Worm (Caenorhabditis elegans) whole organism, young adult: ENCODE results near the gene gtf-2F2.
A peak's percentile ranks its signal among the peaks of the same experiment; 100 is the strongest.

Experiments used
- B0035.1 ChIP-seq: sonication (generic microtip); optimal IDR thresholded peaks from 2 replicates; lab custom pipeline; 2016; ENCODE audit warnings: missing genetic modification characterization, mild to moderate bottlenecking, missing compliant biosample characterization, missing genotype, missing genetic modification reagents
- D2030.7 ChIP-seq: fragments of 200-800 bp; sonication (Bioruptor generic); IDR thresholded peaks from 2 replicates; pipeline ENCODE4 v1.3.6; 2022; ENCODE audit warnings: missing genetic modification reagents, missing genetic modification characterization, missing compliant biosample characterization
- F10E7.11 ChIP-seq: sonication (generic microtip); optimal IDR thresholded peaks from 2 replicates; lab custom pipeline; 2017; ENCODE audit warnings: mild to moderate bottlenecking, missing genetic modification characterization, moderate library complexity, missing compliant biosample characterization
- F22D6.2 ChIP-seq: sonication (generic microtip); optimal IDR thresholded peaks from 2 replicates; lab custom pipeline; 2016; ENCODE audit warnings: mild to moderate bottlenecking, missing genetic modification characterization, missing compliant biosample characterization
- F33H1.4 ChIP-seq: fragments of 200-800 bp; sonication (Bioruptor generic); IDR thresholded peaks from 2 replicates; pipeline ENCODE4 v1.3.6; 2022; ENCODE audit warnings: missing genetic modification reagents, missing genetic modification characterization, missing compliant biosample characterization
- F49E8.2 ChIP-seq: sonication (generic microtip); optimal IDR thresholded peaks from 3 replicates; lab custom pipeline; 2017; ENCODE audit warnings: missing genetic modification characterization, mild to moderate bottlenecking, missing compliant biosample characterization, antibody characterized with exemption, moderate library complexity; ENCODE audit not compliant: insufficient read depth
- F57C9.4 ChIP-seq: sonication (generic microtip); optimal IDR thresholded peaks from 2 replicates; lab custom pipeline; 2017; ENCODE audit warnings: mild to moderate bottlenecking, missing genetic modification characterization, missing compliant biosample characterization
- K11D2.4 ChIP-seq: fragments of 200-800 bp; sonication (Bioruptor generic); IDR thresholded peaks from 2 replicates; pipeline ENCODE4 v1.3.6; 2022; ENCODE audit warnings: missing genetic modification reagents, missing genetic modification characterization, missing compliant biosample characterization
- K12H6.12 ChIP-seq: fragments of 200-800 bp; sonication (Bioruptor generic); optimal IDR thresholded peaks from 2 replicates; lab custom pipeline; 2018; ENCODE audit warnings: mild to moderate bottlenecking, missing genetic modification characterization, missing compliant biosample characterization
- T07F8.4 ChIP-seq: sonication (generic microtip); optimal IDR thresholded peaks from 2 replicates; lab custom pipeline; 2016; ENCODE audit warnings: mild to moderate bottlenecking, missing genetic modification characterization, moderate library complexity, missing compliant biosample characterization
- Y53F4B.3 ChIP-seq: fragments of 200-800 bp; sonication (Bioruptor generic); IDR thresholded peaks from 2 replicates; pipeline ENCODE4 v1.3.6; 2022; ENCODE audit warnings: missing genetic modification reagents, missing genetic modification characterization, missing compliant biosample characterization
- Y56A3A.18 ChIP-seq: fragments of 200-800 bp; sonication (Bioruptor generic); IDR thresholded peaks from 2 replicates; pipeline ENCODE4 v1.3.6; 2022; ENCODE audit warnings: missing genetic modification reagents, missing genetic modification characterization, missing compliant biosample characterization
- Y79H2A.3 ChIP-seq: fragments of 200-800 bp; sonication (Bioruptor generic); conservative IDR thresholded peaks from 2 replicates; pipeline ENCODE4 v1.3.6; 2022; ENCODE audit warnings: missing genetic modification reagents, missing genetic modification characterization, missing compliant biosample characterization
- aptf-3 ChIP-seq: fragments of 200-800 bp; sonication (Bioruptor generic); IDR thresholded peaks from 2 replicates; pipeline ENCODE4 v1.3.6; 2022; ENCODE audit warnings: missing genetic modification characterization, missing compliant biosample characterization
- athp-1 ChIP-seq: sonication (generic microtip); optimal IDR thresholded peaks from 2 replicates; lab custom pipeline; 2017; ENCODE audit warnings: mild to moderate bottlenecking, missing genetic modification characterization, missing compliant biosample characterization
- bed-1 ChIP-seq: fragments of 200-800 bp; sonication (Bioruptor generic); IDR thresholded peaks from 2 replicates; pipeline ENCODE4 v1.3.6; 2022; ENCODE audit warnings: missing genetic modification reagents, missing genetic modification characterization, missing compliant biosample characterization
- bed-2 ChIP-seq: fragments of 200-800 bp; sonication (Bioruptor generic); IDR thresholded peaks from 2 replicates; pipeline ENCODE4 v1.3.6; 2022; ENCODE audit warnings: missing genetic modification reagents, missing genetic modification characterization, missing compliant biosample characterization
- ceh-40 ChIP-seq: fragments of 200-800 bp; sonication (Bioruptor generic); IDR thresholded peaks from 2 replicates; pipeline ENCODE4 v1.3.6; 2022; ENCODE audit warnings: missing genetic modification characterization, missing compliant biosample characterization
- dpff-1 ChIP-seq: sonication (generic microtip); optimal IDR thresholded peaks from 2 replicates; lab custom pipeline; 2017; ENCODE audit warnings: mild to moderate bottlenecking, missing genetic modification characterization, missing compliant biosample characterization
- dpl-1 ChIP-seq: fragments of 150-350 bp; optimal IDR thresholded peaks from 2 replicates; lab custom pipeline; 2014; ENCODE audit warnings: missing biosample characterization, missing genetic modification reagents, missing genetic modification characterization
- egl-18 ChIP-seq: fragments of 200-800 bp; sonication (Bioruptor generic); IDR thresholded peaks from 2 replicates; pipeline ENCODE4 v1.3.6; 2022; ENCODE audit warnings: missing genetic modification reagents, missing genetic modification characterization, missing compliant biosample characterization
- egl-44 ChIP-seq: fragments of 200-800 bp; sonication (Bioruptor generic); IDR thresholded peaks from 2 replicates; pipeline ENCODE4 v1.3.6; 2022; ENCODE audit warnings: missing genetic modification reagents, missing genetic modification characterization, missing compliant biosample characterization
- ekl-4 ChIP-seq: fragments of 200-800 bp; sonication (Bioruptor generic); IDR thresholded peaks from 2 replicates; pipeline ENCODE4 v1.3.6; 2022; ENCODE audit warnings: missing genetic modification reagents, missing genetic modification characterization, missing compliant biosample characterization
- fkh-3 ChIP-seq: sonication (generic microtip); optimal IDR thresholded peaks from 2 replicates; lab custom pipeline; 2016; ENCODE audit warnings: mild to moderate bottlenecking, missing genetic modification characterization, missing compliant biosample characterization
- him-1 ChIP-seq: sonication (generic microtip); optimal IDR thresholded peaks from 2 replicates; lab custom pipeline; 2016; ENCODE audit warnings: missing genotype, missing genetic modification reagents, missing genetic modification characterization, missing compliant biosample characterization
- hlh-12 ChIP-seq: sonication (generic microtip); optimal IDR thresholded peaks from 2 replicates; lab custom pipeline; 2016; ENCODE audit warnings: missing genetic modification characterization, missing compliant biosample characterization
- hsf-1 ChIP-seq: fragments of 200-800 bp; sonication (Bioruptor generic); IDR thresholded peaks from 2 replicates; pipeline ENCODE4 v1.3.6; 2022; ENCODE audit warnings: missing genetic modification reagents, missing genetic modification characterization, missing compliant biosample characterization
- lag-1 ChIP-seq: fragments of 200-800 bp; sonication (Bioruptor generic); IDR thresholded peaks from 2 replicates; pipeline ENCODE4 v1.3.6; 2022; ENCODE audit warnings: missing genetic modification reagents, missing genetic modification characterization, missing compliant biosample characterization
- lin-26 ChIP-seq: fragments of 200-800 bp; sonication (Bioruptor generic); IDR thresholded peaks from 2 replicates; pipeline ENCODE4 v1.3.6; 2022; ENCODE audit warnings: missing genetic modification reagents, missing genetic modification characterization, missing compliant biosample characterization
- lir-1 ChIP-seq: fragments of 200-800 bp; sonication (Bioruptor generic); conservative IDR thresholded peaks from 2 replicates; pipeline ENCODE4 v1.3.6; 2022; ENCODE audit warnings: missing genetic modification reagents, missing genetic modification characterization, missing compliant biosample characterization
- madf-10 ChIP-seq: sonication (generic microtip); optimal IDR thresholded peaks from 2 replicates; lab custom pipeline; 2016; ENCODE audit warnings: mild to moderate bottlenecking, missing genetic modification characterization, missing compliant biosample characterization
- mel-28 ChIP-seq: sonication (generic microtip); optimal IDR thresholded peaks from 2 replicates; lab custom pipeline; 2016; ENCODE audit warnings: borderline replicate concordance, mild to moderate bottlenecking, missing genetic modification characterization, missing compliant biosample characterization
- mes-4 ChIP-seq: sonication (generic microtip); optimal IDR thresholded peaks from 2 replicates; lab custom pipeline; 2016; ENCODE audit warnings: missing genotype, missing genetic modification characterization, missing compliant biosample characterization
- nfya-2 ChIP-seq: fragments of 200-800 bp; sonication (Bioruptor generic); IDR thresholded peaks from 2 replicates; pipeline ENCODE4 v1.3.6; 2022; ENCODE audit warnings: missing genetic modification reagents, missing genetic modification characterization, missing compliant biosample characterization
- nhr-120 ChIP-seq: fragments of 200-800 bp; sonication (Bioruptor generic); IDR thresholded peaks from 2 replicates; pipeline ENCODE4 v1.3.6; 2022; ENCODE audit warnings: missing genetic modification characterization, missing compliant biosample characterization
- nhr-27 ChIP-seq: fragments of 200-800 bp; sonication (Bioruptor generic); optimal IDR thresholded peaks from 2 replicates; lab custom pipeline; 2018; ENCODE audit warnings: mild to moderate bottlenecking, missing genetic modification characterization, moderate library complexity, missing compliant biosample characterization
- pha-4 ChIP-seq: fragments of 150-350 bp; sonication (generic microtip); optimal IDR thresholded peaks from 2 replicates; lab custom pipeline; 2014; ENCODE audit warnings: missing biosample characterization, missing genetic modification reagents, missing genetic modification characterization
- rec-8 ChIP-seq, 2 experiments: sonication (generic microtip); optimal IDR thresholded peaks; 2 replicates each; lab custom pipeline; 2016; ENCODE audit warnings: mild to moderate bottlenecking in 2 of 2, missing genetic modification characterization in 2 of 2, missing genetic modification reagents in 2 of 2, missing genotype in 2 of 2, missing biosample characterization in 1 of 2, missing compliant biosample characterization in 1 of 2, moderate library complexity in 1 of 2
- repo-1 ChIP-seq: sonication (generic microtip); optimal IDR thresholded peaks from 2 replicates; lab custom pipeline; 2017; ENCODE audit warnings: mild to moderate bottlenecking, missing genetic modification characterization, missing compliant biosample characterization
- rpc-1 ChIP-seq, 2 experiments: fragments of 150-350 bp in 1 of 2; sonication (generic microtip) in 1 of 2; optimal IDR thresholded peaks; 2 replicates each; lab custom pipeline; 2014 to 2018; ENCODE audit warnings: missing biosample characterization in 1 of 2, missing genetic modification characterization in 1 of 2, missing genetic modification reagents in 1 of 2, missing genotype in 1 of 2
- sdz-38 ChIP-seq: sonication (generic microtip); optimal IDR thresholded peaks from 2 replicates; lab custom pipeline; 2016; ENCODE audit warnings: missing genotype, missing genetic modification characterization, missing compliant biosample characterization
- sea-2 ChIP-seq: fragments of 200-800 bp; sonication (Bioruptor generic); IDR thresholded peaks from 2 replicates; pipeline ENCODE4 v1.3.6; 2022; ENCODE audit warnings: missing genetic modification characterization, missing compliant biosample characterization
- snpc-1.1 ChIP-seq: sonication (generic microtip); optimal IDR thresholded peaks from 2 replicates; lab custom pipeline; 2017; ENCODE audit warnings: missing genetic modification characterization, mild to moderate bottlenecking, missing compliant biosample characterization, antibody characterized with exemption, moderate library complexity, missing genotype, missing genetic modification reagents; ENCODE audit not compliant: insufficient read depth
- snpc-3.4 ChIP-seq: sonication (generic microtip); optimal IDR thresholded peaks from 2 replicates; lab custom pipeline; 2017; ENCODE audit warnings: missing genetic modification characterization, mild to moderate bottlenecking, missing compliant biosample characterization, antibody characterized with exemption, moderate library complexity, missing genotype, missing genetic modification reagents
- somi-1 ChIP-seq: fragments of 200-800 bp; sonication (Bioruptor generic); optimal IDR thresholded peaks from 2 replicates; lab custom pipeline; 2018; ENCODE audit warnings: mild to moderate bottlenecking, missing genetic modification characterization, missing compliant biosample characterization
- tbp1 ChIP-seq: fragments of 200-800 bp; sonication (Bioruptor generic); optimal IDR thresholded peaks from 2 replicates; lab custom pipeline; 2018; ENCODE audit warnings: mild to moderate bottlenecking, missing genetic modification characterization, missing compliant biosample characterization
- xnd-1 ChIP-seq: sonication (generic microtip); optimal IDR thresholded peaks from 2 replicates; lab custom pipeline; 2016; ENCODE audit warnings: missing genotype, missing genetic modification reagents, missing genetic modification characterization, missing compliant biosample characterization
- ztf-18 ChIP-seq: sonication (generic microtip); optimal IDR thresholded peaks from 2 replicates; lab custom pipeline; 2016; ENCODE audit warnings: missing genotype, mild to moderate bottlenecking, missing genetic modification characterization, missing compliant biosample characterization

Gene gtf-2F2

DNA sequence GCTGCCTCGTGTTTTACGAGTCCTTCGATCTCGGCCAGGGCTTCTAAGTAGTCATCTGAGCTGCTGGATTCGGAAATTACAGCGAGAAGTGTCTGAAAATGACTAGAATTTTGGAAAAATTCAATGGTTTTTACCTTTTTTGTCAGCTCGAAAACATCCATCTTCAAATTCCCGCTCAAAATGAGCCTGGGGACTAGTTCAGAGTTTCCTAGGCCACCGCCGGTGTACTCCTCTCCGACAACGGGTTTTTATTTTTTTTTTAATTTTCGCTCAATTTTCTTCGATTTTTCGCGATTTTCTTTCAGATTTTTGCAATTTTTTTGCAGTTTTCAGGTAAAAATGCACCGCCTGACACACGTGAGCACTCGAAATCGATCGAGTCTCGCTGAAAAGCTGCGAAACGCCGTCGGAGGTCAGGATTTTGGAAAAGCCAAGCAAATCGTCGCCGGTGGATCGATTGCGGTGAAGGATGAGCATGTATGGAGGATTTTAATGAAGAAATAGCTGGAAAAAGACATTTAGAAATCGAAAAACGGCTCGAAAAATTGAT, 12.7 kb upstream of the gtf-2F2 start, which contains the start of the genes mrps-35 and sws-1:
mrps-35 (plus strand) TSS at position 327 of the 550 bp plus-strand sequence.
sws-1 (minus strand) TSS at position 500 of the 550 bp plus-strand sequence.
- TF ChIP-seq T07F8.4 (no peak), F49E8.2 (tag; lab: Kevin White, UChicago) (no peak), madf-10 (peak; percentile 37), tbp1 (GFP tag; lab: Kevin White, UChicago) (peak; percentile 34), mel-28 (tag; lab: Kevin White, UChicago) (no peak), mes-4 (no peak), nfya-2 (GFP tag; lab: Robert Waterston, UW) (no peak), bed-2 (GFP tag; lab: Robert Waterston, UW) (peak; percentile 78; the same call in 1 of the 2 replicates), hsf-1 (GFP tag; lab: Robert Waterston, UW) (0 out of 2 replicates have a peak, but pooled peaks have one; percentile 42), sdz-38 (tag; lab: Kevin White, UChicago) (no peak), lin-26 (GFP tag; lab: Robert Waterston, UW) (no peak), lir-1 (GFP tag; lab: Robert Waterston, UW) (peak; percentile 20; the same call in 1 of the 2 replicates), sea-2 (GFP tag; lab: Robert Waterston, UW) (0 out of 2 replicates have a peak, but pooled peaks have one; percentile 16), F22D6.2 (peak; percentile 27), him-1 (tag; lab: Kevin White, UChicago) (peak; percentile 21), xnd-1 (no peak), dpl-1 (GFP tag; lab: Kevin White, UChicago) (peak; percentile 59), F33H1.4 (GFP tag; lab: Robert Waterston, UW) (peak; percentile 41; the same call in 1 of the 2 replicates), repo-1 (no peak), snpc-3.4 (tag; lab: Kevin White, UChicago) (peak; percentile 28), fkh-3 (tag; lab: Kevin White, UChicago) (no peak), Y56A3A.18 (GFP tag; lab: Robert Waterston, UW) (no peak), nhr-120 (GFP tag; lab: Robert Waterston, UW) (no peak), Y53F4B.3 (GFP tag; lab: Robert Waterston, UW) (no peak), F10E7.11 (no peak), hlh-12 (no peak), K12H6.12 (tag; lab: Kevin White, UChicago) (peak; percentile 89), egl-44 (GFP tag; lab: Robert Waterston, UW) (no peak), snpc-1.1 (tag; lab: Kevin White, UChicago) (no peak), pha-4 (tag; lab: Kevin White, UChicago) (no peak), K11D2.4 (GFP tag; lab: Robert Waterston, UW) (0 out of 2 replicates have a peak, but pooled peaks have one; percentile 48), rec-8 (tag; optimal IDR thresholded peaks at IDR 0.05; lab: Kevin White, UChicago) (peak; percentile 11 to 71), ekl-4 (GFP tag; lab: Robert Waterston, UW) (no peak), egl-18 (GFP tag; lab: Robert Waterston, UW) (no peak), F57C9.4 (tag; lab: Kevin White, UChicago) (peak; percentile 37), nhr-27 (no peak), ceh-40 (GFP tag; lab: Robert Waterston, UW) (peak; percentile 61; the same call in 1 of the 2 replicates), D2030.7 (GFP tag; lab: Robert Waterston, UW) (peak; percentile 68), Y79H2A.3 (GFP tag; lab: Robert Waterston, UW) (no peak), dpff-1 (tag; lab: Kevin White, UChicago) (no peak), rpc-1 (optimal IDR thresholded peaks at IDR 0.05; lab: Kevin White, UChicago) (no peak), rpc-1 (tag; optimal IDR thresholded peaks at IDR 0.05; lab: Kevin White, UChicago) (no peak), somi-1 (GFP tag; lab: Kevin White, UChicago) (no peak), ztf-18 (tag; lab: Kevin White, UChicago) (peak; percentile 63), bed-1 (GFP tag; lab: Robert Waterston, UW) (no peak), lag-1 (GFP tag; lab: Robert Waterston, UW) (no peak), B0035.1 (tag; lab: Kevin White, UChicago) (no peak), aptf-3 (no peak), athp-1 (tag; lab: Kevin White, UChicago) (peak; percentile 11)
